Worm (Caenorhabditis elegans) whole organism, midembryonic: Measurements from ENCODE around the gene apx-1.

Experiments used
- T22C8.4 ChIP-seq: fragments of 200-800 bp; sonication (Bioruptor generic); IDR thresholded peaks from 2 replicates; pipeline ENCODE4 v1.3.6; 2022; ENCODE audit warnings: missing genetic modification characterization, missing compliant biosample characterization
- cog-1 ChIP-seq: sonication (generic microtip); optimal IDR thresholded peaks from 2 replicates; lab custom pipeline; 2016; ENCODE audit warnings: missing genetic modification characterization, missing compliant biosample characterization
- flt-1 ChIP-seq: fragments of 200-800 bp; sonication (Bioruptor generic); IDR thresholded peaks from 2 replicates; pipeline ENCODE4 v1.3.6; 2022; ENCODE audit warnings: missing genetic modification characterization, missing compliant biosample characterization
- klf-2 ChIP-seq: fragments of 200-800 bp; sonication (Bioruptor generic); conservative IDR thresholded peaks from 2 replicates; pipeline ENCODE4 v1.3.6; 2022; ENCODE audit warnings: missing genetic modification reagents, missing genetic modification characterization, missing compliant biosample characterization
- med-1 ChIP-seq: sonication (generic microtip); optimal IDR thresholded peaks from 2 replicates; lab custom pipeline; 2017; ENCODE audit warnings: missing genetic modification characterization, mild to moderate bottlenecking, missing compliant biosample characterization, antibody characterized with exemption, missing genetic modification reagents; ENCODE audit not compliant: insufficient read depth
- ref-1 ChIP-seq: fragments of 200-800 bp; sonication (Bioruptor generic); conservative IDR thresholded peaks from 2 replicates; pipeline ENCODE4 v1.3.6; 2022; ENCODE audit warnings: missing genetic modification reagents, missing genetic modification characterization, missing compliant biosample characterization
- tab-1 ChIP-seq: fragments of 200-800 bp; sonication (Bioruptor generic); IDR thresholded peaks from 2 replicates; pipeline ENCODE4 v1.3.6; 2022; ENCODE audit warnings: missing genetic modification characterization, missing compliant biosample characterization
- ztf-23 ChIP-seq: fragments of 200-800 bp; sonication (Bioruptor generic); IDR thresholded peaks from 2 replicates; pipeline ENCODE4 v1.3.6; 2022; ENCODE audit warnings: missing genetic modification reagents, missing genetic modification characterization, missing compliant biosample characterization
- ztf-29 ChIP-seq: fragments of 200-800 bp; sonication (Bioruptor generic); IDR thresholded peaks from 2 replicates; pipeline ENCODE4 v1.3.6; 2022; ENCODE audit warnings: missing genetic modification reagents, missing genetic modification characterization, missing compliant biosample characterization

apx-1 gene

DNA sequence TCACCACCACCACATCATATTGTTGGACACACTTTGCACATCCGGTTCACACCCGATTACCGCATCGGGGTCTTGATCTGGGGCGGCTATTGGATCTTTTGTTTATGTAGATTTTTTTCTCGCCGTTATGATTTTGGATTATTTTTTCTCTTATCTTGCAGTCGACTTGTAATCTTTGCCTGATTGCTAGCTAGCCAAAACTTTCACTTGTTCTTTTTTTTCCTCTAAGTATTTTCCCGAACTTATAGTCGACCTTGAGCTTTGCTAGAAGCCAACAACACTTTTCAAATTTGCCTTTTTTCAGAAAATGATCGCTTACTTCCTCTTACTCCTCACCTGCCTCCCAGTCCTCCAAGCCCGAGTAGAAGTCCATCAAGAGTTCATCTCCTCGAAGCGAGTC is 22.0 kb upstream of the apx-1 start, which contains the start of gene lag-2:
Gene lag-2 (plus strand): TSS at position 301 of the 400 bp plus-strand sequence.
- TF ChIP-seq flt-1 = no peak
- no peak for TF ChIP-seq klf-2 (GFP tag; lab: Robert Waterston, UW)
- TF ChIP-seq tab-1 (GFP tag; lab: Robert Waterston, UW) = no peak
- no peak for TF ChIP-seq ztf-29 (GFP tag; lab: Robert Waterston, UW)
- TF ChIP-seq med-1 = no peak
- TF ChIP-seq ztf-23 (GFP tag; lab: Robert Waterston, UW) = no peak
- no peak for TF ChIP-seq ref-1 (GFP tag; lab: Robert Waterston, UW)
- TF ChIP-seq cog-1 (tag; lab: Kevin White, UChicago) = no peak
- TF ChIP-seq T22C8.4 (GFP tag; lab: Robert Waterston, UW) = no peak

DNA sequence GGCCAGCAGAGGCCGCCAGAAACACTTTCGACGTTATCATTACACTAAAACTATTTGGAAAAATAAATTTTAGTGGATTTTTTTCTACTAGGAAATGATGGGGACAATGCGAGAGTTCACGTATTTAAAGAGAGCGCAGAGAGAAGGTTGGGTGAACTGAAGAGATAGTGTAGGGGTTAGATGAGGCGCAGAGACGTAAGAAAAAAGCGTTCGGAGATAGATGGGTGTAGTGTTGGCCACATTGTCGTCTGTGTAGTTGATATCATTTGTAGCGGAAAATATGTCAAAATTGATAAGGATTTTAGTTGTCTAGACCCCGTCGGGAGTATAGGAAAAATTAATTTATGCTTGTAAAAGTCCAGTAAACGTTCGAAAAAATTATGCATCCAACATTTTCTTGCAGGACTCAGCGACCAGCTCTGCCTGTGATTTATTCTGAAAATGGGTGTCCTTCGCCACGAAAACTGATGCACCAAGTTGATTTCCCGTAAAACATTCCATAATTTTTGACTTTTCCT is 16.8 kb upstream of the apx-1 start, which contains the start of the genes Y73C8B.3 and Y73C8B.9:
Gene Y73C8B.3 (minus strand): TSS at position 147 of the 518 bp plus-strand sequence.
Gene Y73C8B.9 (plus strand): TSS at position 468 of the 518 bp plus-strand sequence.
- no peak for TF ChIP-seq T22C8.4 (GFP tag; lab: Robert Waterston, UW)

DNA sequence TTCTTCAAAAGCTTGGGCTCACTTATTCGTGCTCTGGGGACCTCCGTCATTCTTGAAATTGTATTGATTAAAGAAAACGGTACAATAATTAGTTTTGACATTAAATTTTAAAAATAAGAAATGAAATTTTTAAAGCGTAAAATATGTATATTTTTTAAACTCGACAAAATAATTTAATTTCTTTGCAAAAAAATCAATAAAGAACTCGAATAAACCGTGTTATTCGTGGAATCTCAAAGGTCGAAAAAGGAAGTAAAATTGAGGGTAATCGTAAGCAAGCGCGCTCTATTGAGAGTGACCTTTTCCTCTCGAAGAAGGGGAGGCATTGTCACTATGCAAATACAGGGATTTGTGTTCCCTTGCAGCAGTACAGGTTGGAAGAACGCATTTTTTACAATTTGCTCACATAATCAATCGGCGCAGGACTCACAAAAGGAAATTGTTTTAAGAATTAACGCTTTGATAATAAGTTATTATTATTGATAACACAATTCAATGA is 15.0 kb upstream of the apx-1 start, which contains the start of gene Y73C8B.2:
Gene Y73C8B.2 (minus strand): TSS at position 51 of the 499 bp plus-strand sequence.
- no peak for TF ChIP-seq ref-1 (GFP tag; lab: Robert Waterston, UW)
- TF ChIP-seq cog-1 (tag; lab: Kevin White, UChicago) = peak; percentile 5

DNA sequence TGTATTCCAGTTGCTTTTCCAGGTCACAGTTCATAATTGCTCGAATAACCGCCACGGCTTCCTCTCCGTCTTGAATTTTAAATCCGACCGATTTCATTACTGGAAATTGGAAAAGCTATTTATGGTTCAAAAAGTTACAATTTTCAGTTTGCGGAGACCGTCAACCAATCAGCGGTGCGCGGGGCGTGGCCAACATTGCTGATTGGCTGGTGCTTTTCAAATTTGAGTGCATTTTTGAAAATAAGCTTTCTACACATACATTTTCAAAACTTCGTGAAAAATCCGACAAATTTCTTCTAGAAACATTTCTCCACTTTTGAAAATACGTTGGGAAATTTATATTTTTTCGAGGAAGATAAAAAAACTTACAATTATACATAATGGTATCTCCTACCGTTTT is 14.2 kb upstream of the apx-1 start:
- TF ChIP-seq T22C8.4 (GFP tag; lab: Robert Waterston, UW) (no peak), tab-1 (GFP tag; lab: Robert Waterston, UW) (no peak), ref-1 (GFP tag; lab: Robert Waterston, UW) (no peak), cog-1 (tag; lab: Kevin White, UChicago) (no peak), med-1 (no peak), ztf-29 (GFP tag; lab: Robert Waterston, UW) (no peak), klf-2 (GFP tag; lab: Robert Waterston, UW) (no peak), ztf-23 (GFP tag; lab: Robert Waterston, UW) (no peak), flt-1 (no peak)

DNA sequence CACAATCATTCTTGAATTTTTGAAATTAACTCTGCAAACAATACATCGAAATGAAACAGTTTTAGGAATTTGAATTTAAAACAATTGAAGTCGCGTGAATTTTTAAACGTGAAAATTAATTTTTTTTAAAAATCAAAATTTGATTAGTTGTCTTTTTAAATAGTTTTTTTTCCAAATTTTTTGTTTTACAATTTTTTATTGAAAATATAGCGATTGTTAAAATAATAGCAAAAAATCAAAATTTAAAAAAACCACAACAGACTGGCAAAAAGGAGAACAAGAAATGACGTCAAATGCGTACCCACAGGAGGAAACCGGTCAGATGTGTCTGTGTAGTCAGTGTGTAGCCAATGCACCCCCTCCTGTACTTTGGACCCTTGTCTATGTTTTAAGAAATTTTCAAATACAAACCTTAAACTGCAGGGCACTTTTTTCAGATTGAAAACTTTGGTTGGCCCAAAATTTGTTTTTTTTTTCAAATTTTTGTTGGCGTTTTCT is 13.1 kb upstream of the apx-1 start, which contains the start of the genes Y73C8B.1 and Y73C8B.5:
Gene Y73C8B.1 (minus strand): TSS at position 51 of the 498 bp plus-strand sequence.
Gene Y73C8B.5 (plus strand): TSS at position 437 of the 498 bp plus-strand sequence.
- no peak for TF ChIP-seq flt-1

DNA sequence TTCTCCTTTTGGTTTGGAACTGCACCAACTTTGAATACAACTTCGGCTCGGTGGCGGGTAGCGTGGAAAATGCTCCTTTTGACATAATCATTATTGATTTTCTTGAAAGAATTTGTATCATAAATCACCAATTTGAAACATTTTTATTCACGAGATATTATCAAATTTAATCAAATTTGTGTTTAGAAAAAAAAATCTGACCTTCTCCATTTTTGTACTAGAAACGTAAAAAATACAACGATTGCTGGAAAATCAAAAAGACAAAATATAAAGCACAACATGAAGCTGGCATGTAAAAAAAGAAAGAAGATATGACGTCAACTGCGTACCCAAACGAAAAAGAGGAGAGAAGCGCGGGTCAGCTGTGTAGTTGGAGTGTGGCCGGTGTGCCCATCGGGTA is 9.7 kb upstream of the apx-1 start, which contains the start of gene K08D9.4:
Gene K08D9.4 (minus strand): TSS at position 101 of the 400 bp plus-strand sequence.
- TF ChIP-seq T22C8.4 (GFP tag; lab: Robert Waterston, UW) (no peak), med-1 (no peak), flt-1 (no peak), cog-1 (tag; lab: Kevin White, UChicago) (no peak), ref-1 (GFP tag; lab: Robert Waterston, UW) (no peak), klf-2 (GFP tag; lab: Robert Waterston, UW) (no peak), tab-1 (GFP tag; lab: Robert Waterston, UW) (no peak), ztf-23 (GFP tag; lab: Robert Waterston, UW) (no peak), ztf-29 (GFP tag; lab: Robert Waterston, UW) (no peak)

DNA sequence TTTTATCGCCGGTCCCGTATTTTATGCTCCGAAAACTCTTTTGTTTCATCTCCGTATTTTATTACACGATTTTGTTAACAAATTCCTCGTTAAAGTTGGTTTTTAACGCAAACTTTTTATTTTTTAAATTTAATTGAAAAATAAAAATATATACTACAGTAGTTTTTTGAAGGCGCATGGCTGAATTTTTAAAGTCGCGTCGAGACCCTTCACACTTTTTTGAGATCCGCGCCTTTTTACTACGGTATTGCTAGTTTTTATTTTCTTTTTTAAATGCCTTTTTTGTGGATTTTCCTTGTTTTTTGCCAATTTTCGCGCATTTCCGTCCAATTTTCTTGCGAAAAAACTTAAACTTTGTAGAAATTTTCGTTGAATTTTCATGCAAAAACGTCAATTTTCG is 5.6 kb upstream of the apx-1 start:
- TF ChIP-seq cog-1 (tag; lab: Kevin White, UChicago) (no peak), med-1 (no peak), klf-2 (GFP tag; lab: Robert Waterston, UW) (no peak), ztf-29 (GFP tag; lab: Robert Waterston, UW) (no peak), ref-1 (GFP tag; lab: Robert Waterston, UW) (no peak), T22C8.4 (GFP tag; lab: Robert Waterston, UW) (no peak), ztf-23 (GFP tag; lab: Robert Waterston, UW) (no peak), flt-1 (no peak), tab-1 (GFP tag; lab: Robert Waterston, UW) (no peak)

DNA sequence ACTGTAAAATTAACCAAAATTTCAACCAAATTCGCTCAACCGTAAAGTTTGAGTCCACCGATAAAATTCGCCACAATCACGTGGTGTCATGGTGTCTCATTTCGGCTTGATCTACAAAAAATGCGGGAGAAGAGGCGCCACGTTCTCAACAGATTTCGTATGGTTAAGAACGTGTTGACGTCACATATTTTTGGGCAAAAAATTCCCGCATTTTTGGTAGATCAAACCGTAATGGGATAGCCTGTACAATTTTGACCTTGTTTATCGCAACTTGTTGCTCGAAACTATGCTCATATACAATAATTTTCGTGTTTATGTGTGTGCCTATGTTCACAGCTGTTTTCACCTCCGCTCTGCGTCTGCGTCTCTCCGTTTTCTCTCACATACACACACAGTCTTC is 1.1 kb upstream of the apx-1 start:
- TF ChIP-seq cog-1 (tag; lab: Kevin White, UChicago) (no peak), ref-1 (GFP tag; lab: Robert Waterston, UW) (no peak)

DNA sequence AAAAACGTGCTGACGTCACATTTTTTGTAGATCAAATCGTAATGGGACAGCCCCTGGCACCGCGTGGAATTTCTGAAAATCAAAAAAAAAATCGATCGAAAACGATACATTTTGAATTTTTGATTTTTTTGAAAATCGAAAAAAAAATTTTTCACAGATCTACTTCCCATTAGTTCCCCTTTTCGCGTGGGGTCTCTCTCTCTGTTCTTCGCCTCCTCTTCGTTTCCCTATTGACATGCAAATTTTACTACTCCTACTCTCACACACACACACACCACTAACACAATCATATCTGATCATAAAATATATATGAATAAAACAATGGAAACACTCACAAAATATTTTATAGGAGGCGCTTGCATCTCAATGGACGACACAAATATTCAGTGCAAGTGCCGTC is 8.6 kb downstream of the apx-1 start:
- no peak for TF ChIP-seq ref-1 (GFP tag; lab: Robert Waterston, UW)
- TF ChIP-seq T22C8.4 (GFP tag; lab: Robert Waterston, UW) = no peak
- TF ChIP-seq ztf-29 (GFP tag; lab: Robert Waterston, UW) = no peak
- no peak for TF ChIP-seq med-1
- TF ChIP-seq flt-1 = no peak
- TF ChIP-seq klf-2 (GFP tag; lab: Robert Waterston, UW) = no peak
- TF ChIP-seq ztf-23 (GFP tag; lab: Robert Waterston, UW) = no peak
- no peak for TF ChIP-seq tab-1 (GFP tag; lab: Robert Waterston, UW)
- TF ChIP-seq cog-1 (tag; lab: Kevin White, UChicago) = no peak

DNA sequence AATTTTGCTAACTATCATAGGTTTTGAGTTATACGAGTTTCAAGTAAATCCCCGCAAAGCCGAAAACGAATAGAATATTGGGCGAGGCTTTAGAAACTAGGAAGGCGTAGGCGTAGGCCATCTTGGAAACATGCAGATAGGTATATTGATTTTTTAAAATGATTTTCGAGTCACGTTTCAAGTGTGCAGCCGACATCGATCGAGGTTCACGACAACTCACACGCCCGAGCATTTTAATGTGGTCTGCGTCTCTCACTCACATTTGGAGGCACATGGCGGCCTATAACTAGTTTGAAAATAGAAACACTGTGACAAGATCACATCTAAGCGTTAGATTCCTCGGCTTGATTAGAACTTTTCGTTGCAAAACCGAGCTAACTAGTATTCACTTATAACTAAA is 17.4 kb downstream of the apx-1 start, which contains the start of gene K08D9.2:
Gene K08D9.2 (plus strand): TSS at position 301 of the 400 bp plus-strand sequence.
- TF ChIP-seq flt-1 (no peak), ref-1 (GFP tag; lab: Robert Waterston, UW) (no peak), cog-1 (tag; lab: Kevin White, UChicago) (no peak)
